Fruit fly (Drosophila melanogaster) whole organism, embryonic: ENCODE results near the gene CG7557.

Source experiments
- Adf1 ChIP-seq: fragments of 200-800 bp; sonication (Bioruptor generic); IDR thresholded peaks from 2 replicates; pipeline ENCODE4 v1.3.6; 2022; ENCODE audit warnings: missing biosample characterization, missing genetic modification characterization
- Aef1 ChIP-seq: fragments of 200-800 bp; sonication (Bioruptor generic); IDR thresholded peaks from 3 replicates; pipeline ENCODE4 v1.3.6; 2022; ENCODE audit warnings: missing biosample characterization, missing genetic modification characterization
- B-H2 ChIP-seq: fragments of 200-800 bp; sonication (Bioruptor generic); optimal IDR thresholded peaks from 2 replicates; lab custom pipeline; 2018; ENCODE audit warnings: missing biosample characterization, mild to moderate bottlenecking, missing genetic modification characterization
- CG11560 ChIP-seq: fragments of 200-800 bp; sonication (Bioruptor generic); IDR thresholded peaks from 3 replicates; pipeline ENCODE4 v1.3.6; 2022; ENCODE audit warnings: missing biosample characterization, missing genetic modification characterization
- CG12391 ChIP-seq: fragments of 200-800 bp; sonication (Bioruptor generic); optimal IDR thresholded peaks from 3 replicates; lab custom pipeline; 2018; ENCODE audit warnings: missing biosample characterization, mild to moderate bottlenecking, missing genetic modification characterization, moderate library complexity
- CG16779 ChIP-seq: fragments of 200-800 bp; sonication (Bioruptor generic); IDR thresholded peaks from 2 replicates; pipeline ENCODE4 v1.3.6; 2022; ENCODE audit warnings: missing biosample characterization, missing genetic modification characterization
- CG17361 ChIP-seq: fragments of 200-800 bp; sonication (Bioruptor generic); IDR thresholded peaks from 3 replicates; pipeline ENCODE4 v1.3.6; 2022; ENCODE audit warnings: missing biosample characterization, missing genetic modification characterization
- CG18011 ChIP-seq: fragments of 200-800 bp; sonication (Bioruptor generic); optimal IDR thresholded peaks from 2 replicates; lab custom pipeline; 2017; ENCODE audit warnings: missing biosample characterization, missing genetic modification characterization, mild to moderate bottlenecking, moderate library complexity, missing genotype
- CG18262 ChIP-seq: fragments of 200-800 bp; optimal IDR thresholded peaks from 3 replicates; lab custom pipeline; 2019; ENCODE audit warnings: missing biosample characterization, mild to moderate bottlenecking, missing genetic modification characterization, moderate library complexity
- CG2875 ChIP-seq: fragments of 200-800 bp; sonication (Bioruptor generic); optimal IDR thresholded peaks from 2 replicates; lab custom pipeline; 2017; ENCODE audit warnings: missing biosample characterization, mild to moderate bottlenecking, missing genetic modification characterization, missing genetic modification reagents
- CG30020 ChIP-seq: fragments of 200-800 bp; optimal IDR thresholded peaks from 2 replicates; lab custom pipeline; 2019; ENCODE audit warnings: missing biosample characterization, mild to moderate bottlenecking, missing genetic modification characterization, moderate library complexity
- CG32532 ChIP-seq: fragments of 200-800 bp; sonication (Bioruptor generic); IDR thresholded peaks from 2 replicates; pipeline ENCODE4 v1.3.6; 2022; ENCODE audit warnings: missing biosample characterization, missing genetic modification characterization
- CG32772 ChIP-seq: fragments of 200-800 bp; sonication (Bioruptor generic); IDR thresholded peaks from 2 replicates; pipeline ENCODE4 v1.3.6; 2022; ENCODE audit warnings: missing biosample characterization, missing genetic modification characterization
- CG5953 ChIP-seq: fragments of 200-800 bp; sonication (Bioruptor generic); IDR thresholded peaks from 2 replicates; pipeline ENCODE4 v1.3.6; 2022; ENCODE audit warnings: missing biosample characterization, missing genetic modification characterization
- CG6765 ChIP-seq: fragments of 200-800 bp; sonication (Bioruptor generic); optimal IDR thresholded peaks from 3 replicates; lab custom pipeline; 2017; ENCODE audit warnings: missing biosample characterization, mild to moderate bottlenecking, missing genetic modification characterization
- CG6813 ChIP-seq: fragments of 200-800 bp; sonication (Bioruptor generic); optimal IDR thresholded peaks from 2 replicates; lab custom pipeline; 2017; ENCODE audit warnings: missing biosample characterization, missing genetic modification characterization, mild to moderate bottlenecking, moderate library complexity, missing genetic modification reagents
- CG6854 ChIP-seq: fragments of 200-800 bp; sonication (Bioruptor generic); optimal IDR thresholded peaks from 3 replicates; lab custom pipeline; 2017; ENCODE audit warnings: missing biosample characterization, mild to moderate bottlenecking, missing genetic modification characterization
- CG7357 ChIP-seq: fragments of 200-800 bp; sonication (Bioruptor generic); IDR thresholded peaks from 3 replicates; pipeline ENCODE4 v1.3.6; 2022; ENCODE audit warnings: missing biosample characterization, missing genetic modification characterization
- CG8388 ChIP-seq: fragments of 200-800 bp; sonication (Bioruptor generic); optimal IDR thresholded peaks from 2 replicates; lab custom pipeline; 2019; ENCODE audit warnings: missing biosample characterization, mild to moderate bottlenecking, missing genetic modification characterization, moderate library complexity
- CG9437 ChIP-seq: fragments of 200-800 bp; sonication (Bioruptor generic); optimal IDR thresholded peaks from 2 replicates; lab custom pipeline; 2018; ENCODE audit warnings: missing biosample characterization, mild to moderate bottlenecking, missing genetic modification characterization
- CG9876 ChIP-seq: fragments of 200-800 bp; sonication (Bioruptor generic); optimal IDR thresholded peaks from 2 replicates; lab custom pipeline; 2016; ENCODE audit warnings: missing biosample characterization, missing genetic modification characterization
- CkIIα-i1 ChIP-seq: fragments of 200-800 bp; sonication (Bioruptor generic); IDR thresholded peaks from 2 replicates; pipeline ENCODE4 v1.3.6; 2022; ENCODE audit warnings: missing biosample characterization, missing genetic modification characterization
- CoRest ChIP-seq: fragments of 200-800 bp; sonication (Bioruptor generic); optimal IDR thresholded peaks from 3 replicates; lab custom pipeline; 2018; ENCODE audit warnings: missing biosample characterization, mild to moderate bottlenecking, missing genetic modification characterization, moderate library complexity
- Dp ChIP-seq: fragments of 200-800 bp; sonication (Bioruptor generic); optimal IDR thresholded peaks from 2 replicates; lab custom pipeline; 2018; ENCODE audit warnings: missing biosample characterization, mild to moderate bottlenecking, missing genetic modification characterization, moderate library complexity
- Dref ChIP-seq: fragments of 200-800 bp; sonication (Bioruptor generic); IDR thresholded peaks from 2 replicates; pipeline ENCODE4 v1.3.6; 2022; ENCODE audit warnings: missing biosample characterization, missing genetic modification characterization
- Drgx ChIP-seq: fragments of 200-800 bp; sonication (Bioruptor generic); IDR thresholded peaks from 2 replicates; pipeline ENCODE4 v1.3.6; 2022; ENCODE audit warnings: missing biosample characterization, missing genetic modification characterization
- Fer3 ChIP-seq: fragments of 200-800 bp; sonication (Bioruptor generic); optimal IDR thresholded peaks from 2 replicates; lab custom pipeline; 2018; ENCODE audit warnings: missing biosample characterization, mild to moderate bottlenecking, missing genetic modification characterization, moderate library complexity
- Gug ChIP-seq: fragments of 200-800 bp; sonication (Bioruptor generic); IDR thresholded peaks from 4 replicates; pipeline ENCODE4 v1.3.6; 2022; ENCODE audit warnings: missing biosample characterization, missing genetic modification characterization
- Hey ChIP-seq: fragments of 200-800 bp; sonication (Bioruptor generic); optimal IDR thresholded peaks from 3 replicates; lab custom pipeline; 2018; ENCODE audit warnings: missing biosample characterization, mild to moderate bottlenecking, missing genetic modification characterization
- Hr51 ChIP-seq, 2 experiments: fragments of 200-800 bp; sonication (Bioruptor generic); optimal IDR thresholded peaks; 2 replicates in 1 of 2; 3 replicates in 1 of 2; lab custom pipeline; 2016 to 2018; ENCODE audit warnings: missing biosample characterization in 2 of 2, missing genetic modification characterization in 2 of 2, mild to moderate bottlenecking in 1 of 2, moderate library complexity in 1 of 2
- MTF-1 ChIP-seq: fragments of 200-800 bp; sonication (Bioruptor generic); optimal IDR thresholded peaks from 2 replicates; lab custom pipeline; 2018; ENCODE audit warnings: missing biosample characterization, mild to moderate bottlenecking, missing genetic modification characterization, borderline replicate concordance
- Mad ChIP-seq: fragments of 200-800 bp; sonication (Bioruptor generic); optimal IDR thresholded peaks from 2 replicates; lab custom pipeline; 2016; ENCODE audit warnings: missing biosample characterization, missing genetic modification characterization
- PHDP ChIP-seq: fragments of 200-800 bp; sonication (Bioruptor generic); optimal IDR thresholded peaks from 3 replicates; lab custom pipeline; 2018; ENCODE audit warnings: missing biosample characterization, mild to moderate bottlenecking, missing genetic modification characterization, moderate library complexity
- Pdp1 ChIP-seq, 2 experiments: fragments of 200-800 bp; sonication (Bioruptor generic); optimal IDR thresholded peaks; 3 replicates each; lab custom pipeline; 2016; ENCODE audit warnings: missing biosample characterization in 2 of 2, missing genetic modification characterization in 2 of 2, mild to moderate bottlenecking in 1 of 2, moderate library complexity in 1 of 2
- Rfx ChIP-seq: fragments of 200-800 bp; sonication (Bioruptor generic); IDR thresholded peaks from 2 replicates; pipeline ENCODE4 v1.3.6; 2022; ENCODE audit warnings: missing biosample characterization, missing genetic modification characterization
- TFAM ChIP-seq: fragments of 200-800 bp; sonication (Bioruptor generic); optimal IDR thresholded peaks from 2 replicates; lab custom pipeline; 2017; ENCODE audit warnings: missing biosample characterization, missing genetic modification characterization, inconsistent platforms
- ase ChIP-seq: fragments of 200-800 bp; sonication (Bioruptor generic); IDR thresholded peaks from 3 replicates; pipeline ENCODE4 v1.3.6; 2022; ENCODE audit warnings: missing biosample characterization, missing genetic modification characterization
- danr ChIP-seq: fragments of 200-800 bp; sonication (Bioruptor generic); IDR thresholded peaks from 2 replicates; pipeline ENCODE4 v1.3.6; 2022; ENCODE audit warnings: missing biosample characterization, missing genetic modification characterization
- dmrt99B ChIP-seq: fragments of 200-800 bp; sonication (Bioruptor generic); optimal IDR thresholded peaks from 2 replicates; lab custom pipeline; 2018; ENCODE audit warnings: missing biosample characterization, mild to moderate bottlenecking, missing genetic modification characterization, moderate library complexity
- dysf ChIP-seq: fragments of 200-800 bp; sonication (Bioruptor generic); IDR thresholded peaks from 3 replicates; pipeline ENCODE4 v1.3.6; 2022; ENCODE audit warnings: missing biosample characterization, missing genetic modification characterization
- fd102C ChIP-seq: fragments of 200-800 bp; sonication (Bioruptor generic); optimal IDR thresholded peaks from 2 replicates; lab custom pipeline; 2018; ENCODE audit warnings: missing biosample characterization, mild to moderate bottlenecking, missing genetic modification characterization, moderate library complexity
- fd64A ChIP-seq: fragments of 200-800 bp; sonication (Bioruptor generic); optimal IDR thresholded peaks from 3 replicates; lab custom pipeline; 2018; ENCODE audit warnings: missing biosample characterization, mild to moderate bottlenecking, missing genetic modification characterization
- gcm ChIP-seq: fragments of 200-800 bp; sonication (Bioruptor generic); optimal IDR thresholded peaks from 2 replicates; lab custom pipeline; 2019; ENCODE audit warnings: missing biosample characterization, mild to moderate bottlenecking, missing genetic modification characterization, moderate library complexity
- gcm2 ChIP-seq: fragments of 200-800 bp; sonication (Bioruptor generic); optimal IDR thresholded peaks from 2 replicates; lab custom pipeline; 2016; ENCODE audit warnings: missing biosample characterization, missing genetic modification characterization
- knrl ChIP-seq: fragments of 200-800 bp; sonication (Bioruptor generic); IDR thresholded peaks from 3 replicates; pipeline ENCODE4 v1.3.6; 2022; ENCODE audit warnings: missing biosample characterization, missing genetic modification characterization; ENCODE audit not compliant: partially characterized antibody
- lbe ChIP-seq: fragments of 200-800 bp; sonication (Bioruptor generic); optimal IDR thresholded peaks from 2 replicates; lab custom pipeline; 2016; ENCODE audit warnings: missing biosample characterization, mild to moderate bottlenecking, missing genetic modification characterization
- maf-S ChIP-seq: fragments of 200-800 bp; sonication (Bioruptor generic); optimal IDR thresholded peaks from 2 replicates; lab custom pipeline; 2016; ENCODE audit warnings: missing biosample characterization, missing genetic modification characterization
- phol ChIP-seq: fragments of 200-800 bp; sonication (Bioruptor generic); optimal IDR thresholded peaks from 3 replicates; lab custom pipeline; 2018; ENCODE audit warnings: missing biosample characterization, mild to moderate bottlenecking, missing genetic modification characterization, moderate library complexity
- pnt ChIP-seq: fragments of 200-800 bp; sonication (Bioruptor generic); optimal IDR thresholded peaks from 3 replicates; lab custom pipeline; 2016; ENCODE audit warnings: missing biosample characterization, missing genetic modification characterization
- tio ChIP-seq: fragments of 200-800 bp; sonication (Bioruptor generic); optimal IDR thresholded peaks from 2 replicates; lab custom pipeline; 2017; ENCODE audit warnings: missing biosample characterization, missing genetic modification characterization, inconsistent platforms

Gene CG7557

DNA sequence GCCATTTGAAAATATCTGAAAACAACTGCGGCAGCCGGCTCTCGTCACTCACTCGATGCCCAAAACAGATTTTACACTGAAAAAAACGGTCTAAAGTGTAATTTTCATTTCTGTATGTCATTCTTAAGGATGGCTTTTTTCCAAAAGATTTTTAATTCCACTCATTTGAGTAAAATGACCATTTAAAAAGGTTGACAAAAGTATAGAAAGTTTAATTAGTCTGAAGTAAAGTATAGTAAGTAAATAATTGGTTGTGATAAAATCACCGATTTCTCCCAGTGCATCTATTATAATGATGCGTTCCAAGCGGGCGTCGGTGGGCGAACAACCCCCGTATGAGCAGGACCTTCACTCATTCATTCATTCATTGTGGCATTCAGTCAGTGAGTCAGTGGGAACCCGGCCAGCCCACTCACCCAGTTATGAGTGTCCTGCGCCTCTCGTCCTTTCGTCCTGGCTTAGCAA is 22.6 kb upstream of the CG7557 start (continued):
- peak; percentile 28; the same call in 1 of the 2 replicates for TF ChIP-seq CG5953 (GFP tag; lab: Robert Waterston, UW)
- TF ChIP-seq Hey (tag; lab: Kevin White, UChicago): no peak
- peak; percentile 87 for TF ChIP-seq CG8388 (GFP tag; lab: Kevin White, UChicago)
- TF ChIP-seq CG32772: peak; percentile 86
- no peak for TF ChIP-seq Dref (GFP tag; lab: Robert Waterston, UW)
- peak; percentile 90 for TF ChIP-seq CG18262 (tag; lab: Kevin White, UChicago)
- peak; percentile 59 for TF ChIP-seq CG6854 (GFP tag; lab: Kevin White, UChicago)
- TF ChIP-seq CG2875 (GFP tag; lab: Kevin White, UChicago): peak; percentile 71
- TF ChIP-seq Gug (GFP tag; lab: Robert Waterston, UW): peak; percentile 31; the same call in 2 of the 4 replicates
- TF ChIP-seq CG6765 (GFP tag; lab: Kevin White, UChicago): peak; percentile 38
- peak; percentile 64 for TF ChIP-seq Fer3 (tag; lab: Kevin White, UChicago)
- TF ChIP-seq CG12391 (tag; lab: Kevin White, UChicago): peak; percentile 78
- TF ChIP-seq Drgx (GFP tag; lab: Robert Waterston, UW): no peak
- TF ChIP-seq danr (GFP tag; lab: Robert Waterston, UW): peak; percentile 49; the same call in 1 of the 2 replicates
- peak; percentile 76 for TF ChIP-seq CoRest (tag; lab: Kevin White, UChicago)
- TF ChIP-seq CG9437 (GFP tag; lab: Kevin White, UChicago): peak; percentile 55
- peak; percentile 46 for TF ChIP-seq Mad (GFP tag; lab: Kevin White, UChicago)
- peak; percentile 67 for TF ChIP-seq Rfx (GFP tag; lab: Robert Waterston, UW)
- TF ChIP-seq CG17361: peak; percentile 91
- TF ChIP-seq PHDP (tag; lab: Kevin White, UChicago): peak; percentile 58
- TF ChIP-seq CG7357: peak; percentile 74
- TF ChIP-seq pnt (GFP tag; lab: Kevin White, UChicago): peak; percentile 68
- TF ChIP-seq CG18011: no peak
- TF ChIP-seq Hr51 (GFP tag; optimal IDR thresholded peaks at IDR 0.05; lab: Kevin White, UChicago): peak; percentile 38 to 61
- no peak for TF ChIP-seq CG16779
- TF ChIP-seq fd64A (GFP tag; lab: Kevin White, UChicago): peak; percentile 36
- no peak for TF ChIP-seq gcm2 (GFP tag; lab: Kevin White, UChicago)
- peak; percentile 56 for TF ChIP-seq Aef1
- TF ChIP-seq lbe (GFP tag; lab: Kevin White, UChicago): no peak
- TF ChIP-seq CG6813 (GFP tag; lab: Kevin White, UChicago): peak; percentile 78
- TF ChIP-seq Adf1 (GFP tag; lab: Robert Waterston, UW): peak; percentile 30; the same call in 1 of the 2 replicates
- TF ChIP-seq Pdp1 (GFP tag; optimal IDR thresholded peaks at IDR 0.05; lab: Kevin White, UChicago): peak; percentile 65 to 66
- peak; percentile 69 for TF ChIP-seq maf-S
- no peak for TF ChIP-seq MTF-1 (GFP tag; lab: Kevin White, UChicago)
- TF ChIP-seq knrl: no peak
- peak; percentile 77 for TF ChIP-seq gcm (GFP tag; lab: Kevin White, UChicago)
- 0 out of 3 replicates have a peak, but pooled peaks have one; percentile 44 for TF ChIP-seq CG11560 (tag; lab: Robert Waterston, UW)
- no peak for TF ChIP-seq CkIIα-i1 (GFP tag; lab: Robert Waterston, UW)
- no peak for TF ChIP-seq B-H2 (GFP tag; lab: Kevin White, UChicago)
- peak; percentile 89 for TF ChIP-seq phol
- no peak for TF ChIP-seq Dp (GFP tag; lab: Kevin White, UChicago)
- peak; percentile 62 for TF ChIP-seq CG32532 (GFP tag; lab: Robert Waterston, UW)
- peak; percentile 89 for TF ChIP-seq dmrt99B (tag; lab: Kevin White, UChicago)
- peak; percentile 76; the same call in 2 of the 3 replicates for TF ChIP-seq ase (GFP tag; lab: Robert Waterston, UW)
- peak; percentile 79 for TF ChIP-seq dysf (GFP tag; lab: Robert Waterston, UW)
- peak; percentile 54 for TF ChIP-seq tio (GFP tag; lab: Kevin White, UChicago)
- TF ChIP-seq fd102C (GFP tag; lab: Kevin White, UChicago): no peak
- TF ChIP-seq CG30020 (tag; lab: Kevin White, UChicago): peak; percentile 26
- TF ChIP-seq CG9876 (GFP tag; lab: Kevin White, UChicago): peak; percentile 11
- peak; percentile 14 for TF ChIP-seq TFAM (GFP tag; lab: Kevin White, UChicago)
